Fruit fly (Drosophila melanogaster): ENCODE results near the gene DIP2.

DIP2 gene

DNA sequence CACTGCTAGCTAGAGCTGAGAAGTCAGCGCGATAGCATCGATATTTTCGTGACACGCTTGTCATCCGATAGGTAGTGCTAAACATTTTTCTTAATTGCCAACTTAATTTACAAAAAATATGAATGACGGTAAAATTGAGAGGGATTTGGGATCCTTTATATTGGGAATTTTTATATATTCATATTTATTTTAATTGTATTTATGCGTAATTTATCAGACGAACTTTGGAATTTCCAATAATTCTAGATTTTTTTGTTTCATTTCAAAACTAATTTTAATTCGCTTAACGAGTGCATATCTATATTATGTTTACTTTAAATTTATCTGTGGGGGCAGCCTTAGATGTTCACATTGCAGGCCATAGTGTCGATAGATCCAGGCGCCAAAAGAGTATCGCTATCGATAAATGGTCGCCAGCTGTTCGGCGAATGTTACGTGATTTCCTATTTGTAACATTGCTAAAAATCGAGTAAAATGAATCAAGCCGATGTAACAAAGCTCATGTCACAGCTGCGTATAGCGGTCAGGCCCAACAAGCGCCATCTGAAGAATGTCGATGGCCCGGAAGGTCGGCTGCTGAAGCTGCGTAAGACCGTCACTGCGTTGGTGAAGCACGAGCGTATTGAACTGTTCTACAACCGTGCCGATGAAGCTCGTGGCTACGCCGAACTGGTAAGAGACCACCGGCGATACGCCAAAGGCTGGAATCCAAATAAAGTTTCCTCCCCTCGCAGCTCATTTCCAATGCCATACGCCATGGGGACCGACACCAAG is 6.8 kb upstream of the DIP2 start, which contains the start of the genes Tudor-SN and mRpL17:
Gene Tudor-SN, minus strand, starts transcription at position 3 of the 774 bp plus-strand sequence.
Gene mRpL17, plus strand, starts transcription at position 402 of the 774 bp plus-strand sequence.
- peak; percentile 41; the same call in 1 of the 3 replicates for TF ChIP-seq CG4496 (GFP tag; IDR thresholded peaks at IDR 0.05)
- TF ChIP-seq CG8159 (tag; optimal IDR thresholded peaks at IDR 0.05) = peak; percentile 7
- TF ChIP-seq D1 (tag; optimal IDR thresholded peaks at IDR 0.05) = no peak
- TF ChIP-seq Pif1B (GFP tag; optimal IDR thresholded peaks at IDR 0.05) = peak; percentile 16
- peak; percentile 13 for TF ChIP-seq CG15710 (tag; optimal IDR thresholded peaks at IDR 0.05)

DNA sequence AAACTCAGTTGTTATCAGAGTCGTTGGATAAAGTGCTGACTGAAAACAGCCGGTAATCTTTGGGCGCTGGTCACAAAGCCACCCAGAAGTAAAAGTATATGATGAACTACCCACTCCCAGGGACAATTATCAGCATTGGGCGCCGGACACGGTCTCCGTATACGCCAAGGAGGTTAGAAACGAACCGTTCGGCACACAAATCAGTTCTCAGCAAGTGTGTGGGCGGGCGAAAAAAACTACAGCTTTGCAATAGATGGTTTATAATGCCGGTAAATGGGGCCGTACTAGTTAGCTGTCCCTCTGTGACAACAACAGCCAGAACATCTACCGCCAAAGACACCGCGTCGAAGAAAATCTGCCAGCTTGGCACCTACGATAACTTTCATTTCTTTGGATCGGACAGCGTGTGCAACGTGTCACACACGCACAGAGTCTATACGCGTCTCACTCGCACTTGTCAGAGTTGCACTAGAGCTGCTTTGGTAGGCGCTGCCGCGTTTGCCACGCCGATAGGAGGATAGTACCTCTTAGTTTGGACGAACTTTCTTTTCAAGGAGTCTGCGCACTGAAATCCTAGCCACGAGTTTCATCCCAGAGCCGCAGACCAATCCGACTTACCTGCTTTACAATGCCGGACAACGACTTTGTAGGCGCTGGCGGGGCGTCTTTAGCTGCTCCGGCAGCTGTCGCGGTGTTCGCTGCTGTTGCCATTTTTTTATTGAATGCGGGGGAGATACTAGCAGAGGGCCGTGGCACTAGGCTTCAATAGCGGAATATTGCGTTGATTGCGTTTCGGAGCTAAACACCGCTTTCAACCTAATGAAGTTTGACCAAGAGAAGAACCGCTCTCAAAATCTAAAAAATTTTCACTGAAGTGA is 6.0 kb upstream of the DIP2 start:
- TF ChIP-seq CG13204 (GFP tag; optimal IDR thresholded peaks at IDR 0.05) = no peak
- TF ChIP-seq fd96Ca (GFP tag; IDR thresholded peaks at IDR 0.05) = 0 out of 3 replicates have a peak, but pooled peaks have one; percentile 33
- TF ChIP-seq CG4496 (GFP tag; IDR thresholded peaks at IDR 0.05) = no peak

DNA sequence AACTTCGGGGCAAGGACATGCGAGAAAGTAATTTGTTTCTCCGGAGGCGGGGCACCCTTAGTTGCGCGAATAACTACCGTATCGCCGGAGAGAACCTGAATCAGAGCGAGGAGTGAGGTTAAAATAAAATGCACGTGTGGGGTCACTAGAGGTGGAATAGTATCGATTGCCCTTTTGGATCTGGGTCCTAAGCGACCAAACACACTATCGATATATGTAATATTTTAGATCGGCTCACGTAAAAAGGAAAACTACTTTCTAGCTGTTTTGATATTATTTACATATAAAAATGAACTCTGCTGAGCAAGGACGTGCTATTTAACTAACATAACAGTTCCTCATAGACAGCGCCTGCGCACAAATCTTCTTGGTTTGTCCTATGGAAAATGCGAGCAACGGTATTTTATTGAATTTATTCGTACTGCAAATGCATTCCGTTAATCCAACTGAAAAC is 5.0 kb upstream of the DIP2 start:
- TF ChIP-seq CG8159 (tag; optimal IDR thresholded peaks at IDR 0.05) (no peak), rn (GFP tag; IDR thresholded peaks at IDR 0.05) (no peak), CG4496 (GFP tag; IDR thresholded peaks at IDR 0.05) (0 out of 3 replicates have a peak, but pooled peaks have one; percentile 29), Snoo (tag; optimal IDR thresholded peaks at IDR 0.05) (no peak), fd96Ca (GFP tag; IDR thresholded peaks at IDR 0.05) (0 out of 3 replicates have a peak, but pooled peaks have one; percentile 16), EcR (GFP tag; optimal IDR thresholded peaks at IDR 0.05) (peak; percentile 44)

DNA sequence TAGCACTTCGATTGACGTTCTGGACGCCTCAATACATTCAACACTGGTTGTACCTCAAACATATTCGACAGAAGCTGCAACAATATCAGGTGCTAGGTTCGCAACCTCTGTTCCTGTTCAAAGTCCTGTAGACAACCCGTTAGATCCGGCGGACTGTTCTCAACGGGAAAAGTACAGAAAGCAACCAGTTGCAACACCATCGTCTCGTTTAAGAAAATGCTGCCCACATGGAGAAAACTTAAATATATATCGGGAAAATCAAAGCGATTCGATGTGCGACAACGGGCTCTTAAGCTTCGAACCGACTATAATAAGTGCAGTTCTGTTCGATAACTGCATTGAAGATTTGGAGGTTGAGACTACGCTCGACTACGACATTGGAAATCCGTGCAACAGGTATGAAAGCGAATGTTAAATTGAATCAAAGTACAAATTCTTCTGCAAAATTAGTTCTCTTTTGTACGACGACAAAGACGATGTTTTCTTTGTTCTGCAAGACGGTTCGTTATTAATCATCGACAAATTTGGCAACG is 9.5 kb downstream of the DIP2 start:
- TF ChIP-seq Ets98B (GFP tag; IDR thresholded peaks at IDR 0.05) = no peak
- TF ChIP-seq CG34367 (tag; optimal IDR thresholded peaks at IDR 0.05) = no peak
- no peak for TF ChIP-seq CG15710 (tag; optimal IDR thresholded peaks at IDR 0.05)
- TF ChIP-seq CG14655 (GFP tag; optimal IDR thresholded peaks at IDR 0.05) = no peak
- no peak for TF ChIP-seq Pif1A (GFP tag; optimal IDR thresholded peaks at IDR 0.05)
- TF ChIP-seq CG10348 (GFP tag; IDR thresholded peaks at IDR 0.05) = no peak
- TF ChIP-seq CG9948 (tag; optimal IDR thresholded peaks at IDR 0.05) = no peak
- TF ChIP-seq CG8159 (tag; optimal IDR thresholded peaks at IDR 0.05) = no peak
- no peak for TF ChIP-seq CG4496 (GFP tag; IDR thresholded peaks at IDR 0.05)
- TF ChIP-seq fd96Ca (GFP tag; IDR thresholded peaks at IDR 0.05) = no peak
- no peak for TF ChIP-seq CG17806 (tag; optimal IDR thresholded peaks at IDR 0.05)
- TF ChIP-seq rn (GFP tag; IDR thresholded peaks at IDR 0.05) = no peak
- TF ChIP-seq CG12605 (GFP tag; IDR thresholded peaks at IDR 0.05) = no peak
- no peak for TF ChIP-seq gl (tag; optimal IDR thresholded peaks at IDR 0.05)
- no peak for TF ChIP-seq EcR (GFP tag; optimal IDR thresholded peaks at IDR 0.05)
- no peak for TF ChIP-seq Snoo (tag; optimal IDR thresholded peaks at IDR 0.05)
- no peak for TF ChIP-seq Pif1B (GFP tag; optimal IDR thresholded peaks at IDR 0.05)
- TF ChIP-seq CG32121 (GFP tag; IDR thresholded peaks at IDR 0.05) = no peak

DNA sequence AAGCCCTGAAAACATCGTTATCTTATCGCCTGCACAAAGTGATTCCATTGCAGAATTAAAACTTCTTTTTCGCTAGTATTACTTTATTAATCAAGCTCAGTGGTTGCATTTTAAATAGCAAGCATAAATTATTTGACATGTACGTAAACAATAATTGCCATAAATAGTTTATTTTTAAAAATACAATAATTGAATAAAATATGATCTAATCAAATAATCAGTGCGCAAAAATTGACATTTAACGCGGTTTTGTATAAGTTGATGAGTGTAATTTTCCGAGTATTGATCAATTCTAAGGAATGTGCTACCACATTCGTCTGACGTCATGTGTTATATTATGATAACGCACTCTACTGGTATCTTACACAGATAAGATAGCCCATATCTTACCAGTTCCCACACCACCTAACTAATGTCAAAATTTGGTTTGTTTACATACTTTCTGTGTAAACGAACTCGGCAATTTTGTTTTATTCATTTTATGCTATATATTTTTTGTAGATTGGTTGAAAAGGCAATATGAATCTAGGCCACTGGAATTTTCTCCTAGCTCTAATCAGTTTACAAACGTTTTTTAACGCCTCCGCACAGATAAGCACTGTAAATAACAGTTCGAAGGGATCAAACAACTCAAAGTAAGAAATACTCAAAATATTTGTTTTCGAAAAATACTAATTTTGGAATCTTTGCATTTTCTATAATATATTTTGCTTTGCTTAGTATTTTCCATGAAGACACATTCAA is 10.1 kb downstream of the DIP2 start, which contains the start of gene mthl14:
Gene mthl14, plus strand, starts transcription at position 10 of the 744 bp plus-strand sequence.
- no peak for TF ChIP-seq CG17806 (tag; optimal IDR thresholded peaks at IDR 0.05)
- no peak for TF ChIP-seq CG14655 (GFP tag; optimal IDR thresholded peaks at IDR 0.05)
- no peak for TF ChIP-seq D1 (tag; optimal IDR thresholded peaks at IDR 0.05)
- no peak for TF ChIP-seq rn (GFP tag; IDR thresholded peaks at IDR 0.05)
- no peak for TF ChIP-seq CG15710 (tag; optimal IDR thresholded peaks at IDR 0.05)
- TF ChIP-seq CG10348 (GFP tag; IDR thresholded peaks at IDR 0.05) = no peak
- no peak for TF ChIP-seq CG32121 (GFP tag; IDR thresholded peaks at IDR 0.05)
- no peak for TF ChIP-seq Pif1B (GFP tag; optimal IDR thresholded peaks at IDR 0.05)
- no peak for TF ChIP-seq CG8301 (tag; optimal IDR thresholded peaks at IDR 0.05)
- TF ChIP-seq EcR (GFP tag; optimal IDR thresholded peaks at IDR 0.05) = no peak
- TF ChIP-seq CG4496 (GFP tag; IDR thresholded peaks at IDR 0.05) = no peak
- TF ChIP-seq Pif1A (GFP tag; optimal IDR thresholded peaks at IDR 0.05) = no peak
- TF ChIP-seq gl (tag; optimal IDR thresholded peaks at IDR 0.05) = no peak
- no peak for TF ChIP-seq fd96Ca (GFP tag; IDR thresholded peaks at IDR 0.05)
- no peak for TF ChIP-seq CG12605 (GFP tag; IDR thresholded peaks at IDR 0.05)
- no peak for TF ChIP-seq CG8159 (tag; optimal IDR thresholded peaks at IDR 0.05)
- TF ChIP-seq Snoo (tag; optimal IDR thresholded peaks at IDR 0.05) = no peak
